Worm (Caenorhabditis elegans) whole organism, L2 larva: Measurements from ENCODE around the gene mrps-22.

Experiments
- C34F6.9 ChIP-seq: fragments of 150-350 bp; optimal IDR thresholded peaks from 2 replicates; lab custom pipeline; 2014; ENCODE audit warnings: missing biosample characterization, missing genetic modification characterization
- F13H6.1 ChIP-seq: sonication (generic microtip); optimal IDR thresholded peaks from 2 replicates; lab custom pipeline; 2016; ENCODE audit warnings: missing genetic modification characterization, missing compliant biosample characterization
- R02D3.7 ChIP-seq: fragments of 150-350 bp; optimal IDR thresholded peaks from 2 replicates; lab custom pipeline; 2014; ENCODE audit warnings: missing biosample characterization, missing genetic modification characterization
- Y55F3AM.14 ChIP-seq: fragments of 200-800 bp; sonication (Bioruptor generic); optimal IDR thresholded peaks from 2 replicates; lab custom pipeline; 2018; ENCODE audit warnings: mild to moderate bottlenecking, missing genetic modification characterization, missing compliant biosample characterization
- ZK546.5 ChIP-seq: sonication (generic microtip); optimal IDR thresholded peaks from 2 replicates; lab custom pipeline; 2017; ENCODE audit warnings: missing biosample characterization, missing genetic modification characterization
- alr-1 ChIP-seq: fragments of 150-350 bp; optimal IDR thresholded peaks from 2 replicates; lab custom pipeline; 2014; ENCODE audit warnings: missing biosample characterization, missing genetic modification characterization
- aly-2 ChIP-seq: fragments of 150-350 bp; optimal IDR thresholded peaks from 2 replicates; lab custom pipeline; 2014; ENCODE audit warnings: missing biosample characterization, missing genetic modification characterization
- ama-1 ChIP-seq: fragments of 150-350 bp; optimal IDR thresholded peaks from 2 replicates; lab custom pipeline; 2018; ENCODE audit warnings: inconsistent platforms
- blmp-1 ChIP-seq: sonication (generic microtip); optimal IDR thresholded peaks from 2 replicates; lab custom pipeline; 2017; ENCODE audit warnings: missing genetic modification characterization, mild to moderate bottlenecking, missing compliant biosample characterization, antibody characterized with exemption, moderate library complexity; ENCODE audit not compliant: insufficient read depth
- ceh-16 ChIP-seq: fragments of 150-350 bp; optimal IDR thresholded peaks from 2 replicates; lab custom pipeline; 2014; ENCODE audit warnings: missing biosample characterization, missing genetic modification characterization
- crh-2 ChIP-seq: sonication (generic microtip); optimal IDR thresholded peaks from 2 replicates; lab custom pipeline; 2017; ENCODE audit warnings: missing biosample characterization, missing genetic modification characterization
- dmd-4 ChIP-seq: sonication (generic microtip); optimal IDR thresholded peaks from 2 replicates; lab custom pipeline; 2017; ENCODE audit warnings: missing biosample characterization, missing genetic modification characterization
- egl-27 ChIP-seq: sonication (generic microtip); optimal IDR thresholded peaks from 3 replicates; lab custom pipeline; 2017; ENCODE audit warnings: missing biosample characterization, missing genetic modification reagents, missing genetic modification characterization
- elt-1 ChIP-seq: fragments of 150-350 bp; optimal IDR thresholded peaks from 2 replicates; lab custom pipeline; 2014; ENCODE audit warnings: missing biosample characterization, missing genetic modification characterization
- fos-1 ChIP-seq: fragments of 150-350 bp; optimal IDR thresholded peaks from 2 replicates; lab custom pipeline; 2014; ENCODE audit warnings: missing biosample characterization, missing genetic modification characterization
- gmeb-1 ChIP-seq: fragments of 150-350 bp; optimal IDR thresholded peaks from 2 replicates; lab custom pipeline; 2014; ENCODE audit warnings: missing biosample characterization, missing genetic modification characterization
- lin-11 ChIP-seq: fragments of 150-350 bp; sonication (generic microtip); optimal IDR thresholded peaks from 2 replicates; lab custom pipeline; 2014; ENCODE audit warnings: missing biosample characterization, missing genetic modification characterization, inconsistent platforms, mixed read lengths
- lin-13 ChIP-seq: fragments of 150-350 bp; optimal IDR thresholded peaks from 2 replicates; lab custom pipeline; 2014; ENCODE audit warnings: missing biosample characterization, missing genetic modification reagents, missing genetic modification characterization
- lin-39 ChIP-seq: fragments of 150-350 bp; optimal IDR thresholded peaks from 2 replicates; lab custom pipeline; 2014; ENCODE audit warnings: missing biosample characterization, missing genetic modification reagents, missing genetic modification characterization
- lsy-2 ChIP-seq, 2 experiments: fragments of 150-350 bp in 1 of 2; sonication (generic microtip) in 1 of 2; optimal IDR thresholded peaks; 2 replicates each; lab custom pipeline; 2014 to 2017; ENCODE audit warnings: missing biosample characterization in 2 of 2, missing genetic modification characterization in 2 of 2
- mab-5 ChIP-seq: fragments of 150-350 bp; optimal IDR thresholded peaks from 2 replicates; lab custom pipeline; 2014; ENCODE audit warnings: missing biosample characterization, missing genetic modification characterization
- mbf-1 ChIP-seq: sonication (generic microtip); optimal IDR thresholded peaks from 2 replicates; lab custom pipeline; 2017; ENCODE audit warnings: missing biosample characterization, missing genetic modification characterization
- mdl-1 ChIP-seq, 2 experiments: fragments of 150-350 bp in 1 of 2; sonication (generic microtip) in 1 of 2; optimal IDR thresholded peaks; 2 replicates each; lab custom pipeline; 2017; ENCODE audit warnings: missing biosample characterization in 2 of 2, missing genetic modification characterization in 2 of 2
- nhr-11 ChIP-seq: fragments of 150-350 bp; optimal IDR thresholded peaks from 2 replicates; lab custom pipeline; 2014; ENCODE audit warnings: missing biosample characterization, missing genetic modification characterization
- nhr-12 ChIP-seq: fragments of 150-350 bp; optimal IDR thresholded peaks from 2 replicates; lab custom pipeline; 2014; ENCODE audit warnings: missing biosample characterization, missing genetic modification characterization
- nhr-129 ChIP-seq: fragments of 150-350 bp; optimal IDR thresholded peaks from 2 replicates; lab custom pipeline; 2014; ENCODE audit warnings: missing biosample characterization, missing genetic modification characterization
- nhr-23 ChIP-seq: fragments of 150-350 bp; optimal IDR thresholded peaks from 2 replicates; lab custom pipeline; 2014; ENCODE audit warnings: missing biosample characterization, missing genetic modification reagents, missing genetic modification characterization
- nhr-237 ChIP-seq: fragments of 150-350 bp; optimal IDR thresholded peaks from 2 replicates; lab custom pipeline; 2014; ENCODE audit warnings: missing biosample characterization, missing genetic modification characterization
- nhr-25 ChIP-seq: fragments of 150-350 bp; sonication (generic microtip); optimal IDR thresholded peaks from 3 replicates; lab custom pipeline; 2014; ENCODE audit warnings: missing biosample characterization, missing genetic modification characterization
- nhr-6 ChIP-seq: fragments of 150-350 bp; optimal IDR thresholded peaks from 2 replicates; lab custom pipeline; 2014; ENCODE audit warnings: missing biosample characterization, missing genetic modification characterization
- nhr-77 ChIP-seq: fragments of 150-350 bp; optimal IDR thresholded peaks from 2 replicates; lab custom pipeline; 2014; ENCODE audit warnings: missing biosample characterization, missing genetic modification characterization
- peb-1 ChIP-seq: fragments of 150-350 bp; optimal IDR thresholded peaks from 2 replicates; lab custom pipeline; 2014; ENCODE audit warnings: missing biosample characterization, missing genetic modification characterization
- sem-4 ChIP-seq: fragments of 150-350 bp; optimal IDR thresholded peaks from 2 replicates; lab custom pipeline; 2014; ENCODE audit warnings: missing biosample characterization, missing genetic modification reagents, missing genetic modification characterization
- skn-1 ChIP-seq: sonication (generic microtip); optimal IDR thresholded peaks from 2 replicates; lab custom pipeline; 2017; ENCODE audit warnings: missing biosample characterization, missing genetic modification characterization
- sma-3 ChIP-seq: sonication (generic microtip); optimal IDR thresholded peaks from 2 replicates; lab custom pipeline; 2016; ENCODE audit warnings: missing genetic modification reagents, missing genetic modification characterization, missing compliant biosample characterization
- sma-9 ChIP-seq, 2 experiments: fragments of 150-350 bp in 1 of 2; sonication (generic microtip) in 1 of 2; optimal IDR thresholded peaks; 2 replicates each; lab custom pipeline; 2014 to 2016; ENCODE audit warnings: missing genetic modification characterization in 2 of 2, mild to moderate bottlenecking in 1 of 2, missing biosample characterization in 1 of 2, missing compliant biosample characterization in 1 of 2, missing genetic modification reagents in 1 of 2, moderate library complexity in 1 of 2
- unc-39 ChIP-seq: fragments of 150-350 bp; optimal IDR thresholded peaks from 2 replicates; lab custom pipeline; 2014; ENCODE audit warnings: missing biosample characterization, missing genetic modification characterization
- unc-55 ChIP-seq: fragments of 150-350 bp; sonication (generic microtip); optimal IDR thresholded peaks from 3 replicates; lab custom pipeline; 2014; ENCODE audit warnings: missing biosample characterization, missing genetic modification reagents, missing genetic modification characterization
- unc-62 ChIP-seq: fragments of 150-350 bp; optimal IDR thresholded peaks from 2 replicates; lab custom pipeline; 2014; ENCODE audit warnings: missing biosample characterization, missing genetic modification reagents, missing genetic modification characterization
- zag-1 ChIP-seq: fragments of 150-350 bp; optimal IDR thresholded peaks from 2 replicates; lab custom pipeline; 2014; ENCODE audit warnings: missing biosample characterization, missing genetic modification characterization
- ztf-1 ChIP-seq: fragments of 200-800 bp; sonication (Bioruptor generic); conservative IDR thresholded peaks from 2 replicates; pipeline ENCODE4 v1.3.6; 2022; ENCODE audit warnings: missing genetic modification characterization, missing compliant biosample characterization
- ztf-11 ChIP-seq: sonication (generic microtip); optimal IDR thresholded peaks from 2 replicates; lab custom pipeline; 2017; ENCODE audit warnings: missing biosample characterization, missing genetic modification characterization
- ztf-4 ChIP-seq: fragments of 150-350 bp; optimal IDR thresholded peaks from 2 replicates; lab custom pipeline; 2014; ENCODE audit warnings: missing biosample characterization, missing genetic modification characterization

Gene mrps-22

DNA sequence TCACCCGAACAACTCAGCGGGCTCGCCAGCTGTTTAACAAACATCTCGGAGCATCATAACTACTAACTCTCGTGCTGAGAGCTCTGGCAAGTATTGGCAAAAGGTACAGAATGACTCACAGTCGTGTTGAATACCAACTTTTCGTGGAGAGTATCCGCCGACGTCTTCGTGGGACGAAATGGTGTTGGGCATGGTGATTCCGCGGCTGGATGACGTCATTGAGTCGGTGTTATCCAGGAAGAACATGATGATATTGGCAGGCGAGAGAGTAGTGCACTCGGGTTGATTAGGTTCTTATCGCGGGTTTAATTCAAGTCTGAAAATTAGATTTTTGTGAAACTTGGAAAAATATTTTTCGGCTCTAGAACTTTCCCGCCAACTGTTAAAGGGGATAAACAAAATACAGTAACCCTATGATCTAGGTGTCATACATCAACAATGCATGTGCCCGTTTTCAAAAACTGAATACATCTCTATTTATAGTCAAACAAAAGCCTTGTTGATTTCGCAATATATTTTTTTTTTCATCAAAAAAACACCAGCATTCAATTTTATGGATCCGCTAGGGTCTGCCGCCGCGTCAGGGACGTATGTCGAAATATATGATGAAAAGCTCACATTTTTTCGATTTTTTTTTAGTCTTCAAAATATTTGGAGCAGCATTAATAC lies 28.9 kb upstream of the mrps-22 start:
- TF ChIP-seq nhr-129 (tag; lab: Kevin White, UChicago) = peak; percentile 19
- no peak for TF ChIP-seq ZK546.5 (tag; lab: Kevin White, UChicago)
- peak; percentile 44 for TF ChIP-seq unc-55 (GFP tag; lab: Kevin White, UChicago)
- no peak for TF ChIP-seq mab-5

DNA sequence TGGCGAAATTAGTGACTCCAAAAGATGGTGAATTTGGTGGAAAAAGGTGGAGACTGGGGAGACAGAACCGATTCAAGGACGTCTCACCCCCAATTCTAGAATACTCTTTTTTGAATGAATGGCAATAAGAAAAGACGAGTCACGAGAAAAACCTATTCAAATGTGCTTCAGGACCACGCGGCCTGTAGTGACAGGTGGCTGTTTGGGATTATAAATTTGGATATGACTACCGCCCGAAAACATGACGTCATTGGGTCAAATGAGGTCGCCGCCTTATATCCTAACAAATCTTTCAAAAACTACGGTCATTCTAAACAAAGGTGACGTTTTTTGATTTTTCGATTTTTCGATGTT lies 28.4 kb upstream of the mrps-22 start:
- TF ChIP-seq unc-62 (GFP tag; lab: Kevin White, UChicago) = no peak
- TF ChIP-seq elt-1 = no peak
- peak; percentile 48 for TF ChIP-seq nhr-25 (tag; lab: Kevin White, UChicago)
- TF ChIP-seq fos-1 (tag; lab: Kevin White, UChicago) = no peak
- TF ChIP-seq lin-13 (GFP tag; lab: Kevin White, UChicago) = no peak
- TF ChIP-seq lin-39 (tag; lab: Kevin White, UChicago) = no peak
- no peak for TF ChIP-seq mdl-1 (tag; optimal IDR thresholded peaks at IDR 0.05; lab: Kevin White, UChicago)
- no peak for TF ChIP-seq skn-1 (tag; lab: Kevin White, UChicago)
- peak; percentile 13 for TF ChIP-seq nhr-129 (tag; lab: Kevin White, UChicago)
- no peak for TF ChIP-seq lin-11
- no peak for TF ChIP-seq alr-1 (tag; lab: Kevin White, UChicago)
- TF ChIP-seq sem-4 (tag; lab: Kevin White, UChicago) = no peak
- no peak for TF ChIP-seq ztf-4 (tag; lab: Kevin White, UChicago)
- no peak for TF ChIP-seq sma-9 (GFP tag; optimal IDR thresholded peaks at IDR 0.05; lab: Kevin White, UChicago)
- no peak for TF ChIP-seq sma-9 (tag; optimal IDR thresholded peaks at IDR 0.05; lab: Kevin White, UChicago)
- TF ChIP-seq mbf-1 (tag; lab: Kevin White, UChicago) = no peak
- TF ChIP-seq nhr-23 = no peak
- no peak for TF ChIP-seq C34F6.9
- peak; percentile 3 for TF ChIP-seq ceh-16
- TF ChIP-seq ztf-11 (tag; lab: Kevin White, UChicago) = no peak
- TF ChIP-seq egl-27 (tag; lab: Kevin White, UChicago) = no peak
- TF ChIP-seq crh-2 = no peak
- TF ChIP-seq nhr-11 = no peak
- no peak for TF ChIP-seq blmp-1 (tag; lab: Kevin White, UChicago)
- TF ChIP-seq nhr-237 (tag; lab: Kevin White, UChicago) = no peak

DNA sequence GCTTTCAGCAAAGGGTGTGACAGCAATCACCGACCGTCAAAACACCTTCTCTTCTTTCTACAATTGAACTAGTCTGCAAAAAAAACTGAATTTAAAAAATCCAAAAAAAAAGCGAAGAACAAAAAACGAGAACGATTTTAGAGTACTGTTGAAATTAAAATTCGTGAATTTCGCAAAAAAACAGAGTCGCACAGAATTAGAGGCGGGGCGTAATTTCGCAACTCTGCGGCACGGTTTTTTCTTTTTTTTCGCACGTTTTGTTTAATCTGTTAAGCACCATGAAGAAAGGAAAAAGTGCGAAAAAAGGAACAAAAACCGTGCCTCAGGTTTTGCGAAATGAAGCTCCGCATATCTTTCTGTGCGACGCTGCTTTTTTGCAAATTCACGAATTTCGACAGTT lies 27.4 kb upstream of the mrps-22 start, which contains the start of gene mnk-1:
Gene mnk-1, minus strand, starts transcription at position 73 of the 400 bp plus-strand sequence.
- no peak for TF ChIP-seq ztf-4 (tag; lab: Kevin White, UChicago)
- TF ChIP-seq gmeb-1 (tag; lab: Kevin White, UChicago) = no peak
- no peak for TF ChIP-seq nhr-12

DNA sequence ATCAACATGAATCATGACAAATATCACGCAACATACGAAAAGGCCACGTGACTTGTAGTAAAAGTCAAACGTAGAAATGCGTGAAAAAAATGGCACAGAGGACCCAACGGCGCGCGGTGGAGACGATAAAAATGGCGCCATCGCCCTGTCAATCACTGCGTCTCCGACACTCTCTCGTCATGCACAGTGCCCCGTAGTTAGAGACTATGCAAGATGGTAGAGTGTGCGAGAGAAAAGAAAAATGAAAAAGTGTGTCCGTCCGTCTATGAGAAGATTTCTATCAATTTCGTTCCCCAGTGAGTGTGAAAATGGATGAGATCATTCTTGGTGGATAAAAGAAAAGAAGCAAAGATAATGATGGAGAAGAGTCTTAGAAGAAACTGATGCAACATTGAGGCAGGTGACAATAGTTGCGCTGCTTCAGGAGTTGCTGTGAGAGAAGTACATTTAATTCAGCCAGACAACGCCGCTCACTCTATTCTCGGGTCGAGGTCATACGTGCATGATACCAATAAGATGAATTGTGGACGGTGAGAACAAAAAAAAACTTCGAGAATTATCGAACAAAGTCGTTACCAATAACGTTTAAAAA lies 26.8 kb upstream of the mrps-22 start:
- TF ChIP-seq gmeb-1 (tag; lab: Kevin White, UChicago) = peak; percentile 30
- TF ChIP-seq unc-39 (tag; lab: Kevin White, UChicago) = no peak
- TF ChIP-seq egl-27 (tag; lab: Kevin White, UChicago) = peak; percentile 35
- TF ChIP-seq sem-4 (tag; lab: Kevin White, UChicago) = peak; percentile 72
- TF ChIP-seq unc-55 (GFP tag; lab: Kevin White, UChicago) = peak; percentile 33
- TF ChIP-seq aly-2 = no peak
- no peak for TF ChIP-seq R02D3.7
- no peak for TF ChIP-seq Y55F3AM.14 (GFP tag; lab: Kevin White, UChicago)
- TF ChIP-seq ceh-16 = no peak
- no peak for TF ChIP-seq ZK546.5 (tag; lab: Kevin White, UChicago)
- peak; percentile 63 for TF ChIP-seq C34F6.9
- TF ChIP-seq ama-1 = no peak
- TF ChIP-seq alr-1 (tag; lab: Kevin White, UChicago) = no peak
- TF ChIP-seq elt-1 = no peak
- peak; percentile 55 for TF ChIP-seq crh-2
- TF ChIP-seq peb-1 (tag; lab: Kevin White, UChicago) = no peak
- no peak for TF ChIP-seq dmd-4
- peak; percentile 95 for TF ChIP-seq nhr-129 (tag; lab: Kevin White, UChicago)
- no peak for TF ChIP-seq zag-1 (tag; lab: Kevin White, UChicago)
- TF ChIP-seq nhr-77 (tag; lab: Kevin White, UChicago) = no peak
- peak; percentile 78 for TF ChIP-seq F13H6.1 (tag; lab: Kevin White, UChicago)
- no peak for TF ChIP-seq skn-1 (tag; lab: Kevin White, UChicago)
- TF ChIP-seq fos-1 (tag; lab: Kevin White, UChicago) = peak; percentile 80
- peak; percentile 81 for TF ChIP-seq sma-3 (GFP tag; lab: Kevin White, UChicago)
- peak; percentile 80 for TF ChIP-seq nhr-25 (tag; lab: Kevin White, UChicago)
- peak; percentile 73 for TF ChIP-seq ztf-4 (tag; lab: Kevin White, UChicago)
- no peak for TF ChIP-seq nhr-23
- no peak for TF ChIP-seq lin-11
- TF ChIP-seq nhr-6 = no peak
- TF ChIP-seq mbf-1 (tag; lab: Kevin White, UChicago) = no peak
- no peak for TF ChIP-seq nhr-237 (tag; lab: Kevin White, UChicago)
- TF ChIP-seq nhr-11 = no peak
- TF ChIP-seq lsy-2 (tag; optimal IDR thresholded peaks at IDR 0.05; lab: Kevin White, UChicago) = peak in 1 of 2 experiments; percentile 54
- no peak for TF ChIP-seq ztf-1 (GFP tag; lab: Robert Waterston, UW)
- peak; percentile 15 for TF ChIP-seq lin-13 (GFP tag; lab: Kevin White, UChicago)
